Fruit fly (Drosophila melanogaster) whole organism, embryonic: Measurements from ENCODE around the gene CG10970.

Experiments
- Blimp-1 ChIP-seq: fragments of 200-800 bp; sonication (Bioruptor generic); optimal IDR thresholded peaks from 3 replicates; lab custom pipeline; 2018; ENCODE audit warnings: missing biosample characterization, missing genetic modification characterization, mild to moderate bottlenecking, moderate library complexity, missing genetic modification reagents
- C15 ChIP-seq: fragments of 200-800 bp; sonication (Bioruptor generic); IDR thresholded peaks from 3 replicates; pipeline ENCODE4 v1.3.6; 2022; ENCODE audit warnings: missing biosample characterization, missing genetic modification characterization
- CG10366 ChIP-seq: fragments of 200-800 bp; sonication (Bioruptor generic); IDR thresholded peaks from 2 replicates; pipeline ENCODE4 v1.3.6; 2022; ENCODE audit warnings: missing biosample characterization, missing genetic modification characterization
- CG11247 ChIP-seq: fragments of 200-800 bp; sonication (Bioruptor generic); IDR thresholded peaks from 2 replicates; pipeline ENCODE4 v1.3.6; 2022; ENCODE audit warnings: missing biosample characterization, missing genetic modification characterization
- CG11456 ChIP-seq: fragments of 200-800 bp; sonication (Bioruptor generic); IDR thresholded peaks from 3 replicates; pipeline ENCODE4 v1.3.6; 2022; ENCODE audit warnings: missing biosample characterization, missing genetic modification characterization
- CG14710 ChIP-seq: fragments of 200-800 bp; sonication (Bioruptor generic); optimal IDR thresholded peaks from 3 replicates; lab custom pipeline; 2019; ENCODE audit warnings: missing biosample characterization, mild to moderate bottlenecking, missing genetic modification characterization, moderate library complexity
- CG15696 ChIP-seq: fragments of 200-800 bp; sonication (Bioruptor generic); optimal IDR thresholded peaks from 2 replicates; lab custom pipeline; 2019; ENCODE audit warnings: missing biosample characterization, mild to moderate bottlenecking, missing genetic modification characterization, moderate library complexity
- CG1603 ChIP-seq: fragments of 200-800 bp; sonication (Bioruptor generic); optimal IDR thresholded peaks from 2 replicates; lab custom pipeline; 2019; ENCODE audit warnings: missing biosample characterization, mild to moderate bottlenecking, missing genetic modification characterization, moderate library complexity
- CG17568 ChIP-seq: fragments of 200-800 bp; sonication (Bioruptor generic); optimal IDR thresholded peaks from 2 replicates; lab custom pipeline; 2018; ENCODE audit warnings: missing biosample characterization, mild to moderate bottlenecking, missing genetic modification characterization, moderate library complexity
- CG2129 ChIP-seq: fragments of 200-800 bp; sonication (Bioruptor generic); IDR thresholded peaks from 2 replicates; pipeline ENCODE4 v1.3.6; 2022; ENCODE audit warnings: missing biosample characterization, missing genetic modification characterization; ENCODE audit not compliant: partially characterized antibody
- CG30020 ChIP-seq: fragments of 200-800 bp; optimal IDR thresholded peaks from 2 replicates; lab custom pipeline; 2019; ENCODE audit warnings: missing biosample characterization, mild to moderate bottlenecking, missing genetic modification characterization, moderate library complexity
- CG3163 ChIP-seq: fragments of 200-800 bp; sonication (Bioruptor generic); optimal IDR thresholded peaks from 3 replicates; lab custom pipeline; 2016; ENCODE audit warnings: missing biosample characterization, missing genetic modification characterization
- CG33213 ChIP-seq: fragments of 200-800 bp; sonication (Bioruptor generic); optimal IDR thresholded peaks from 3 replicates; lab custom pipeline; 2016; ENCODE audit warnings: missing biosample characterization, missing genetic modification characterization
- CG34224 ChIP-seq: fragments of 200-800 bp; sonication (Bioruptor generic); IDR thresholded peaks from 3 replicates; pipeline ENCODE4 v1.3.6; 2022; ENCODE audit warnings: missing biosample characterization, missing genetic modification characterization; ENCODE audit not compliant: partially characterized antibody
- CG34376 ChIP-seq: fragments of 200-800 bp; sonication (Bioruptor generic); optimal IDR thresholded peaks from 2 replicates; lab custom pipeline; 2018; ENCODE audit warnings: missing biosample characterization, mild to moderate bottlenecking, missing genetic modification characterization
- CG4360 ChIP-seq: fragments of 200-800 bp; sonication (Bioruptor generic); IDR thresholded peaks from 2 replicates; pipeline ENCODE4 v1.3.6; 2022; ENCODE audit warnings: missing biosample characterization, missing genetic modification characterization
- CG6175 ChIP-seq: fragments of 200-800 bp; sonication (Bioruptor generic); IDR thresholded peaks from 3 replicates; pipeline ENCODE4 v1.3.6; 2022; ENCODE audit warnings: missing biosample characterization, missing genetic modification characterization
- CG6689 ChIP-seq: fragments of 200-800 bp; sonication (Bioruptor generic); IDR thresholded peaks from 2 replicates; pipeline ENCODE4 v1.3.6; 2022; ENCODE audit warnings: missing biosample characterization, missing genetic modification characterization
- CG7839 ChIP-seq: fragments of 200-800 bp; sonication (Bioruptor generic); optimal IDR thresholded peaks from 3 replicates; lab custom pipeline; 2018; ENCODE audit warnings: missing biosample characterization, mild to moderate bottlenecking, missing genetic modification characterization, moderate library complexity
- CG9817 ChIP-seq: fragments of 200-800 bp; sonication (Bioruptor generic); optimal IDR thresholded peaks from 2 replicates; lab custom pipeline; 2018; ENCODE audit warnings: missing biosample characterization, mild to moderate bottlenecking, missing genetic modification characterization, moderate library complexity
- E2f2 ChIP-seq: fragments of 200-800 bp; sonication (Bioruptor generic); IDR thresholded peaks from 2 replicates; pipeline ENCODE4 v1.3.6; 2022; ENCODE audit warnings: missing biosample characterization, missing genetic modification characterization
- Ets97D ChIP-seq: fragments of 200-800 bp; sonication (Bioruptor generic); optimal IDR thresholded peaks from 3 replicates; lab custom pipeline; 2016; ENCODE audit warnings: missing biosample characterization, missing genetic modification characterization
- Nf-YB ChIP-seq: fragments of 200-800 bp; sonication (Bioruptor generic); optimal IDR thresholded peaks from 3 replicates; lab custom pipeline; 2019; ENCODE audit warnings: missing biosample characterization, mild to moderate bottlenecking, missing genetic modification characterization, moderate library complexity
- PHDP ChIP-seq: fragments of 200-800 bp; sonication (Bioruptor generic); optimal IDR thresholded peaks from 3 replicates; lab custom pipeline; 2018; ENCODE audit warnings: missing biosample characterization, mild to moderate bottlenecking, missing genetic modification characterization, moderate library complexity
- Scr ChIP-seq: fragments of 200-800 bp; sonication (Bioruptor generic); IDR thresholded peaks from 2 replicates; pipeline ENCODE4 v1.3.6; 2022; ENCODE audit warnings: missing biosample characterization, missing genetic modification characterization; ENCODE audit not compliant: partially characterized antibody
- Sry-β ChIP-seq: fragments of 200-800 bp; sonication (Bioruptor generic); optimal IDR thresholded peaks from 2 replicates; lab custom pipeline; 2018; ENCODE audit warnings: missing biosample characterization, mild to moderate bottlenecking, missing genetic modification characterization, moderate library complexity
- Trl ChIP-seq, 3 experiments: fragments of >200 bp in 2 of 3; fragments of 200-800 bp in 1 of 3; sonication (Bioruptor generic) in 1 of 3; optimal IDR thresholded peaks; 2 replicates in 1 of 3; 3 replicates in 2 of 3; lab custom pipeline; 2016 to 2017; ENCODE audit warnings: missing biosample characterization in 1 of 3, missing genetic modification characterization in 1 of 3
- Usf ChIP-seq: fragments of 200-800 bp; sonication (Bioruptor generic); optimal IDR thresholded peaks from 2 replicates; lab custom pipeline; 2017; ENCODE audit warnings: missing genotype, missing biosample characterization, missing genetic modification characterization
- al ChIP-seq: fragments of 200-800 bp; sonication (Bioruptor generic); IDR thresholded peaks from 2 replicates; pipeline ENCODE4 v1.3.6; 2022; ENCODE audit warnings: missing biosample characterization, missing genetic modification characterization
- cas ChIP-seq: fragments of 200-800 bp; sonication (Bioruptor generic); IDR thresholded peaks from 2 replicates; pipeline ENCODE4 v1.3.6; 2022; ENCODE audit warnings: missing biosample characterization, missing genetic modification characterization
- cg ChIP-seq: fragments of 200-800 bp; sonication (Bioruptor generic); optimal IDR thresholded peaks from 3 replicates; lab custom pipeline; 2019; ENCODE audit warnings: missing biosample characterization, mild to moderate bottlenecking, missing genetic modification characterization, moderate library complexity
- crc ChIP-seq: fragments of 200-800 bp; sonication (Bioruptor generic); optimal IDR thresholded peaks from 2 replicates; lab custom pipeline; 2016; ENCODE audit warnings: missing biosample characterization, missing genetic modification characterization
- crol ChIP-seq: fragments of 200-800 bp; sonication (Bioruptor generic); IDR thresholded peaks from 2 replicates; pipeline ENCODE4 v1.3.6; 2022; ENCODE audit warnings: missing biosample characterization, missing genetic modification characterization
- da ChIP-seq: fragments of 200-800 bp; sonication (Bioruptor generic); optimal IDR thresholded peaks from 2 replicates; lab custom pipeline; 2016; ENCODE audit warnings: missing biosample characterization, missing genetic modification characterization
- dmrt99B ChIP-seq: fragments of 200-800 bp; sonication (Bioruptor generic); optimal IDR thresholded peaks from 2 replicates; lab custom pipeline; 2018; ENCODE audit warnings: missing biosample characterization, mild to moderate bottlenecking, missing genetic modification characterization, moderate library complexity
- exex ChIP-seq: fragments of 200-800 bp; sonication (Bioruptor generic); optimal IDR thresholded peaks from 4 replicates; lab custom pipeline; 2018; ENCODE audit warnings: missing biosample characterization, mild to moderate bottlenecking, missing genetic modification characterization, moderate library complexity
- gfzf ChIP-seq: fragments of 200-800 bp; sonication (Bioruptor generic); optimal IDR thresholded peaks from 2 replicates; lab custom pipeline; 2016; ENCODE audit warnings: missing biosample characterization, mild to moderate bottlenecking, missing genetic modification characterization, moderate library complexity
- ind ChIP-seq: fragments of 200-800 bp; sonication (Bioruptor generic); optimal IDR thresholded peaks from 3 replicates; lab custom pipeline; 2016; ENCODE audit warnings: missing biosample characterization, missing genetic modification characterization
- kah ChIP-seq: fragments of 200-800 bp; sonication (Bioruptor generic); optimal IDR thresholded peaks from 2 replicates; lab custom pipeline; 2018; ENCODE audit warnings: missing biosample characterization, mild to moderate bottlenecking, missing genetic modification characterization
- lbe ChIP-seq: fragments of 200-800 bp; sonication (Bioruptor generic); optimal IDR thresholded peaks from 2 replicates; lab custom pipeline; 2016; ENCODE audit warnings: missing biosample characterization, mild to moderate bottlenecking, missing genetic modification characterization
- nerfin-1 ChIP-seq: fragments of 200-800 bp; sonication (Bioruptor generic); optimal IDR thresholded peaks from 3 replicates; lab custom pipeline; 2019; ENCODE audit warnings: missing biosample characterization, mild to moderate bottlenecking, missing genetic modification characterization, moderate library complexity
- nerfin-2 ChIP-seq: fragments of 200-800 bp; sonication (Bioruptor generic); IDR thresholded peaks from 2 replicates; pipeline ENCODE4 v1.3.6; 2022; ENCODE audit warnings: missing biosample characterization, missing genetic modification characterization; ENCODE audit not compliant: partially characterized antibody
- nom ChIP-seq: fragments of 200-800 bp; sonication (Bioruptor generic); optimal IDR thresholded peaks from 2 replicates; lab custom pipeline; 2017; ENCODE audit warnings: missing biosample characterization, missing genetic modification characterization, mild to moderate bottlenecking, moderate library complexity, missing genetic modification reagents
- rib ChIP-seq: fragments of 200-800 bp; sonication (Bioruptor generic); IDR thresholded peaks from 2 replicates; pipeline ENCODE4 v1.3.6; 2022; ENCODE audit warnings: missing biosample characterization, missing genetic modification characterization
- salm ChIP-seq: fragments of 200-800 bp; sonication (Bioruptor generic); optimal IDR thresholded peaks from 2 replicates; lab custom pipeline; 2018; ENCODE audit warnings: missing biosample characterization, mild to moderate bottlenecking, missing genetic modification characterization
- sc ChIP-seq, 3 experiments: fragments of >200 bp in 2 of 3; fragments of 200-800 bp in 1 of 3; sonication (Bioruptor generic) in 1 of 3; optimal IDR thresholded peaks; 2 replicates in 2 of 3; 3 replicates in 1 of 3; lab custom pipeline; 2017; ENCODE audit warnings: mild to moderate bottlenecking in 1 of 3, missing biosample characterization in 1 of 3, missing genetic modification characterization in 1 of 3, missing genetic modification reagents in 1 of 3
- tgo ChIP-seq: fragments of 200-800 bp; sonication (Bioruptor generic); IDR thresholded peaks from 3 replicates; pipeline ENCODE4 v1.3.6; 2022; ENCODE audit warnings: missing biosample characterization, missing genetic modification characterization
- tna ChIP-seq: fragments of 200-800 bp; sonication (Bioruptor generic); IDR thresholded peaks from 2 replicates; pipeline ENCODE4 v1.3.6; 2022; ENCODE audit warnings: missing biosample characterization, missing genetic modification characterization; ENCODE audit not compliant: partially characterized antibody
- vfl ChIP-seq: fragments of 200-800 bp; sonication (Bioruptor generic); optimal IDR thresholded peaks from 2 replicates; lab custom pipeline; 2016; ENCODE audit warnings: missing biosample characterization, missing genetic modification characterization
- zen ChIP-seq: fragments of 200-800 bp; sonication (Bioruptor generic); optimal IDR thresholded peaks from 3 replicates; lab custom pipeline; 2018; ENCODE audit warnings: missing biosample characterization, mild to moderate bottlenecking, missing genetic modification characterization, moderate library complexity
- zf30C ChIP-seq: fragments of 200-800 bp; sonication (Bioruptor generic); optimal IDR thresholded peaks from 3 replicates; lab custom pipeline; 2018; ENCODE audit warnings: missing biosample characterization, mild to moderate bottlenecking, missing genetic modification characterization

CG10970 gene

dm6 chrX:9060078-9060477 lies 11.1 kb downstream of the CG10970 start (continued):
- TF ChIP-seq CG7839 (tag; lab: Kevin White, UChicago) (peak; percentile 75), CG3163 (no peak), Ets97D (no peak), al (GFP tag; lab: Robert Waterston, UW) (no peak), E2f2 (peak; percentile 63; the same call in 1 of the 2 replicates), CG15696 (tag; lab: Kevin White, UChicago) (no peak), CG17568 (GFP tag; lab: Kevin White, UChicago) (no peak), sc (optimal IDR thresholded peaks at IDR 0.05; lab: Kevin White, UChicago) (no peak), sc (GFP tag; optimal IDR thresholded peaks at IDR 0.05; lab: Kevin White, UChicago) (peak; percentile 11), zen (tag; lab: Kevin White, UChicago) (peak; percentile 24), tgo (GFP tag; lab: Robert Waterston, UW) (peak; percentile 76), rib (GFP tag; lab: Robert Waterston, UW) (no peak), gfzf (GFP tag; lab: Kevin White, UChicago) (no peak), CG10366 (peak; percentile 81), exex (tag; lab: Kevin White, UChicago) (no peak), CG6689 (GFP tag; lab: Robert Waterston, UW) (peak; percentile 83), Scr (GFP tag; lab: Robert Waterston, UW) (no peak), cas (GFP tag; lab: Robert Waterston, UW) (no peak), crol (GFP tag; lab: Robert Waterston, UW) (no peak), lbe (GFP tag; lab: Kevin White, UChicago) (peak; percentile 14), CG14710 (peak; percentile 43), dmrt99B (tag; lab: Kevin White, UChicago) (peak; percentile 85), CG33213 (no peak), CG11247 (GFP tag; lab: Robert Waterston, UW) (no peak), CG30020 (no peak), CG6175 (GFP tag; lab: Robert Waterston, UW) (no peak), C15 (no peak), CG34376 (GFP tag; lab: Kevin White, UChicago) (no peak), CG1603 (tag; lab: Kevin White, UChicago) (peak; percentile 90), tna (GFP tag; lab: Robert Waterston, UW) (no peak), vfl (no peak), CG34224 (GFP tag; lab: Robert Waterston, UW) (no peak), Nf-YB (GFP tag; lab: Kevin White, UChicago) (peak; percentile 56), ind (GFP tag; lab: Kevin White, UChicago) (peak; percentile 61), zf30C (GFP tag; lab: Kevin White, UChicago) (no peak), Usf (GFP tag; lab: Kevin White, UChicago) (no peak), CG2129 (GFP tag; lab: Robert Waterston, UW) (no peak), da (GFP tag; lab: Kevin White, UChicago) (no peak), Sry-β (GFP tag; lab: Kevin White, UChicago) (no peak)

DNA sequence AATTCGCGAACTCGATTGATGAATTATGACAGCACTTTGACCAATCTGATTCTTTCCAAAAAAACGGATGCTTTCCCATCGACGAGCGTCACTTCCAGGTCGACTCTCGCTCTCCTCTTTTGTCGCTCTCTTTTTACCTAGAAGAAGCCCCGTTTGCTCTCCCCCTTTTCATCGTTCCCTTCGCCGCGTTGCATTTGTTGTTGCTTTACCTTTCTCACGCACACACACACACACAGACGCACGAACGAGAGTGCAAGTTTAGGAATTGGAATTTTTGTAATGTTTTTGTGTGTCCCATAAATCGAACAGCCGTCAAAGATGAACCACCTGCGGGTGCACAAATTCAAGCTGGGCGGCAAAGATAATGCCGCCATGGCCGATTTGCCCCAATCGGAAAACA lies 22.3 kb downstream of the CG10970 start:
- TF ChIP-seq CG11456 (GFP tag; lab: Robert Waterston, UW) (no peak), crc (GFP tag; lab: Kevin White, UChicago) (no peak), Blimp-1 (peak; percentile 69), crol (GFP tag; lab: Robert Waterston, UW) (peak; percentile 42), cg (GFP tag; lab: Kevin White, UChicago) (peak; percentile 32), CG4360 (peak; percentile 69), PHDP (tag; lab: Kevin White, UChicago) (no peak), nom (no peak), salm (no peak), Trl (optimal IDR thresholded peaks at IDR 0.05; lab: Kevin White, UChicago) (peak; percentile 6 to 53), Trl (GFP tag; optimal IDR thresholded peaks at IDR 0.05; lab: Kevin White, UChicago) (no peak), kah (GFP tag; lab: Kevin White, UChicago) (peak; percentile 31), nerfin-2 (GFP tag; lab: Robert Waterston, UW) (no peak), nerfin-1 (tag; lab: Kevin White, UChicago) (no peak), CG9817 (tag; lab: Kevin White, UChicago) (no peak)
